Worm (Caenorhabditis elegans) whole organism, mixed stage, embryonic: ENCODE data around the gene lgc-56.

ENCODE experiments used
- M03D4.4 ChIP-seq: sonication (generic microtip); optimal IDR thresholded peaks from 2 replicates; lab custom pipeline; 2017; ENCODE audit warnings: mild to moderate bottlenecking, missing genetic modification characterization, missing compliant biosample characterization
- blmp-1 ChIP-seq: fragments of 150-350 bp; optimal IDR thresholded peaks from 2 replicates; lab custom pipeline; 2014; ENCODE audit warnings: missing biosample characterization, missing genetic modification characterization
- ceh-39 ChIP-seq: fragments of 150-350 bp; optimal IDR thresholded peaks from 2 replicates; lab custom pipeline; 2014; ENCODE audit warnings: missing biosample characterization, missing genetic modification characterization
- ceh-43 ChIP-seq: fragments of 200-800 bp; sonication (Bioruptor generic); optimal IDR thresholded peaks from 2 replicates; lab custom pipeline; 2018; ENCODE audit warnings: mild to moderate bottlenecking, missing genetic modification characterization, moderate library complexity, missing compliant biosample characterization
- ceh-83 ChIP-seq: fragments of 200-800 bp; sonication (Bioruptor generic); optimal IDR thresholded peaks from 2 replicates; lab custom pipeline; 2018; ENCODE audit warnings: mild to moderate bottlenecking, missing genetic modification characterization, missing compliant biosample characterization
- ces-1 ChIP-seq: fragments of 150-350 bp; optimal IDR thresholded peaks from 2 replicates; lab custom pipeline; 2014; ENCODE audit warnings: missing biosample characterization, missing genetic modification reagents, missing genetic modification characterization
- cnd-1 ChIP-seq: fragments of 200-800 bp; sonication (Bioruptor generic); optimal IDR thresholded peaks from 2 replicates; lab custom pipeline; 2018; ENCODE audit warnings: mild to moderate bottlenecking, missing genetic modification characterization, missing compliant biosample characterization
- flh-1 ChIP-seq: fragments of 200-800 bp; sonication (Bioruptor generic); optimal IDR thresholded peaks from 2 replicates; lab custom pipeline; 2018; ENCODE audit warnings: mild to moderate bottlenecking, missing genetic modification characterization, moderate library complexity, missing compliant biosample characterization
- ham-2 ChIP-seq: fragments of 200-800 bp; sonication (Bioruptor generic); optimal IDR thresholded peaks from 2 replicates; lab custom pipeline; 2018; ENCODE audit warnings: mild to moderate bottlenecking, missing genetic modification characterization, missing compliant biosample characterization
- hlh-1 ChIP-seq: fragments of 150-350 bp; optimal IDR thresholded peaks from 2 replicates; lab custom pipeline; 2014; ENCODE audit warnings: missing biosample characterization, missing genetic modification reagents, missing genetic modification characterization
- lin-13 ChIP-seq: fragments of 150-350 bp; optimal IDR thresholded peaks from 2 replicates; lab custom pipeline; 2014; ENCODE audit warnings: missing biosample characterization, missing genetic modification characterization
- lin-32 ChIP-seq: fragments of 200-800 bp; sonication (Bioruptor generic); optimal IDR thresholded peaks from 2 replicates; lab custom pipeline; 2018; ENCODE audit warnings: mild to moderate bottlenecking, missing genetic modification characterization, missing compliant biosample characterization
- lsy-2 ChIP-seq: fragments of 150-350 bp; optimal IDR thresholded peaks from 2 replicates; lab custom pipeline; 2014; ENCODE audit warnings: missing biosample characterization, missing genetic modification characterization
- mab-5 ChIP-seq: fragments of 150-350 bp; optimal IDR thresholded peaks from 2 replicates; lab custom pipeline; 2014; ENCODE audit warnings: missing biosample characterization, missing genetic modification characterization
- mls-2 ChIP-seq: sonication (generic microtip); optimal IDR thresholded peaks from 2 replicates; lab custom pipeline; 2016; ENCODE audit warnings: mild to moderate bottlenecking, missing genetic modification characterization, moderate library complexity, missing compliant biosample characterization
- nhr-12 ChIP-seq: fragments of 150-350 bp; optimal IDR thresholded peaks from 2 replicates; lab custom pipeline; 2014; ENCODE audit warnings: missing biosample characterization, missing genetic modification characterization
- nhr-2 ChIP-seq: fragments of 150-350 bp; optimal IDR thresholded peaks from 2 replicates; lab custom pipeline; 2014; ENCODE audit warnings: missing biosample characterization, missing genetic modification characterization
- nhr-28 ChIP-seq: fragments of 150-350 bp; optimal IDR thresholded peaks from 2 replicates; lab custom pipeline; 2014; ENCODE audit warnings: missing biosample characterization, missing genetic modification characterization
- nhr-76 ChIP-seq: sonication (generic microtip); optimal IDR thresholded peaks from 2 replicates; lab custom pipeline; 2017; ENCODE audit warnings: missing biosample characterization, missing genetic modification characterization
- sem-2 ChIP-seq: fragments of 200-800 bp; sonication (Bioruptor generic); optimal IDR thresholded peaks from 2 replicates; lab custom pipeline; 2018; ENCODE audit warnings: mild to moderate bottlenecking, missing genetic modification characterization, missing compliant biosample characterization
- snpc-4 ChIP-seq: fragments of 150-350 bp; optimal IDR thresholded peaks from 2 replicates; lab custom pipeline; 2014; ENCODE audit warnings: missing biosample characterization, missing genetic modification characterization
- sptf-1 ChIP-seq: sonication (generic microtip); optimal IDR thresholded peaks from 2 replicates; lab custom pipeline; 2017; ENCODE audit warnings: mild to moderate bottlenecking, missing genetic modification characterization, moderate library complexity, missing compliant biosample characterization
- tbx-8 ChIP-seq: fragments of 200-800 bp; sonication (Bioruptor generic); optimal IDR thresholded peaks from 2 replicates; lab custom pipeline; 2018; ENCODE audit warnings: mild to moderate bottlenecking, missing genetic modification characterization, moderate library complexity, missing compliant biosample characterization
- unc-120 ChIP-seq: sonication (generic microtip); optimal IDR thresholded peaks from 2 replicates; lab custom pipeline; 2017; ENCODE audit warnings: missing genetic modification characterization, missing compliant biosample characterization; ENCODE audit not compliant: poor library complexity, severe bottlenecking
- unc-62 ChIP-seq: fragments of 150-350 bp; optimal IDR thresholded peaks from 2 replicates; lab custom pipeline; 2014; ENCODE audit warnings: missing biosample characterization, missing genetic modification reagents, missing genetic modification characterization
- zip-8 ChIP-seq: fragments of 150-350 bp; optimal IDR thresholded peaks from 2 replicates; lab custom pipeline; 2014; ENCODE audit warnings: missing biosample characterization, missing genetic modification characterization

The lgc-56 gene

ce11 chrII:5131800-5132199 is 1.6 kb downstream of the lgc-56 start:
- TF ChIP-seq ham-2 (no peak), ceh-83 (GFP tag; lab: Kevin White, UChicago) (no peak), hlh-1 (tag; lab: Kevin White, UChicago) (no peak), tbx-8 (GFP tag; lab: Kevin White, UChicago) (no peak), mls-2 (tag; lab: Kevin White, UChicago) (no peak), zip-8 (tag; lab: Kevin White, UChicago) (no peak), nhr-76 (tag; lab: Kevin White, UChicago) (no peak), lin-32 (GFP tag; lab: Kevin White, UChicago) (no peak), nhr-2 (tag; lab: Kevin White, UChicago) (no peak)

ce11 chrII:5136296-5136767 is 6.2 kb downstream of the lgc-56 start, which contains the start of gene F58A6.2:
Gene F58A6.2, plus strand, starts transcription at chrII:5136717.
- TF ChIP-seq nhr-2 (tag; lab: Kevin White, UChicago): no peak
- TF ChIP-seq ces-1 (GFP tag; lab: Kevin White, UChicago): no peak
- no peak for TF ChIP-seq ham-2
- no peak for TF ChIP-seq ceh-39 (tag; lab: Kevin White, UChicago)
- no peak for TF ChIP-seq lin-32 (GFP tag; lab: Kevin White, UChicago)
- no peak for TF ChIP-seq nhr-76 (tag; lab: Kevin White, UChicago)
- no peak for TF ChIP-seq unc-120 (tag; lab: Kevin White, UChicago)

ce11 chrII:5141945-5142514 is 11.8 kb downstream of the lgc-56 start, which contains the start of gene nas-29:
Gene nas-29, minus strand, starts transcription at chrII:5142036.
- TF ChIP-seq cnd-1 (tag; lab: Kevin White, UChicago) (no peak), ces-1 (GFP tag; lab: Kevin White, UChicago) (no peak), sptf-1 (tag; lab: Kevin White, UChicago) (no peak), ceh-83 (GFP tag; lab: Kevin White, UChicago) (no peak), nhr-12 (tag; lab: Kevin White, UChicago) (no peak), ham-2 (no peak), sem-2 (GFP tag; lab: Kevin White, UChicago) (no peak), snpc-4 (tag; lab: Kevin White, UChicago) (no peak), zip-8 (tag; lab: Kevin White, UChicago) (no peak)

ce11 chrII:5142619-5143018 is 12.4 kb downstream of the lgc-56 start, which contains the start of gene F58A6.1:
Gene F58A6.1, plus strand, starts transcription at chrII:5142919.
- TF ChIP-seq snpc-4 (tag; lab: Kevin White, UChicago) (no peak), ceh-83 (GFP tag; lab: Kevin White, UChicago) (no peak)

- no peak for TF ChIP-seq lsy-2 (tag; lab: Kevin White, UChicago)
- TF ChIP-seq ceh-83 (GFP tag; lab: Kevin White, UChicago): no peak
- TF ChIP-seq snpc-4 (tag; lab: Kevin White, UChicago): no peak
- TF ChIP-seq ceh-39 (tag; lab: Kevin White, UChicago): no peak
- no peak for TF ChIP-seq unc-62
- TF ChIP-seq unc-120 (tag; lab: Kevin White, UChicago): no peak
- no peak for TF ChIP-seq sptf-1 (tag; lab: Kevin White, UChicago)
- no peak for TF ChIP-seq mab-5 (tag; lab: Kevin White, UChicago)
- TF ChIP-seq hlh-1 (tag; lab: Kevin White, UChicago): no peak
- TF ChIP-seq ceh-43 (GFP tag; lab: Kevin White, UChicago): no peak
- no peak for TF ChIP-seq nhr-28 (tag; lab: Kevin White, UChicago)
- no peak for TF ChIP-seq flh-1 (GFP tag; lab: Kevin White, UChicago)
- no peak for TF ChIP-seq nhr-12 (tag; lab: Kevin White, UChicago)
Observed at ce11 chrII:5148349-5148748, 18.2 kb downstream of the lgc-56 start, which contains the start of gene F58A6.5. Gene F58A6.5, minus strand, starts transcription at chrII:5148449.

- no peak for TF ChIP-seq tbx-8 (GFP tag; lab: Kevin White, UChicago)
- no peak for TF ChIP-seq ceh-83 (GFP tag; lab: Kevin White, UChicago)
- TF ChIP-seq lin-13 (tag; lab: Kevin White, UChicago): no peak
- no peak for TF ChIP-seq unc-120 (tag; lab: Kevin White, UChicago)
- TF ChIP-seq blmp-1 (tag; lab: Kevin White, UChicago): no peak
- TF ChIP-seq M03D4.4 (tag; lab: Kevin White, UChicago): no peak
Observed at ce11 chrII:5150829-5151228, 20.6 kb downstream of the lgc-56 start, which contains the start of gene srb-16. Gene srb-16, minus strand, starts transcription at chrII:5150929.
